Worm (Caenorhabditis elegans) whole organism, early embryonic: ENCODE data around the gene fbxa-50.

ENCODE experiments used
- F13C5.2 ChIP-seq: sonication (generic microtip); optimal IDR thresholded peaks from 2 replicates; lab custom pipeline; 2017; ENCODE audit warnings: mild to moderate bottlenecking, missing genetic modification characterization, inconsistent platforms, missing compliant biosample characterization
- aly-1 ChIP-seq: sonication (generic microtip); optimal IDR thresholded peaks from 2 replicates; lab custom pipeline; 2016; ENCODE audit warnings: missing genetic modification characterization, missing compliant biosample characterization
- ama-1 ChIP-seq: fragments of 150-350 bp; optimal IDR thresholded peaks from 2 replicates; lab custom pipeline; 2014
- ceh-13 ChIP-seq: fragments of 200-800 bp; sonication (Bioruptor generic); optimal IDR thresholded peaks from 2 replicates; lab custom pipeline; 2018; ENCODE audit warnings: mild to moderate bottlenecking, missing genetic modification characterization, missing compliant biosample characterization
- ets-7 ChIP-seq: sonication (generic microtip); optimal IDR thresholded peaks from 2 replicates; lab custom pipeline; 2016; ENCODE audit warnings: missing genotype, missing genetic modification characterization, missing compliant biosample characterization
- flt-1 ChIP-seq: fragments of 200-800 bp; sonication (Bioruptor generic); IDR thresholded peaks from 2 replicates; pipeline ENCODE4 v1.3.6; 2022; ENCODE audit warnings: missing genetic modification characterization, missing compliant biosample characterization
- hmg-4 ChIP-seq: fragments of 200-800 bp; sonication (Bioruptor generic); optimal IDR thresholded peaks from 2 replicates; lab custom pipeline; 2018; ENCODE audit warnings: mild to moderate bottlenecking, missing genetic modification characterization, missing compliant biosample characterization
- hnd-1 ChIP-seq: sonication (generic microtip); optimal IDR thresholded peaks from 2 replicates; lab custom pipeline; 2016; ENCODE audit warnings: missing genetic modification characterization, missing compliant biosample characterization
- scrt-1 ChIP-seq: fragments of 200-800 bp; sonication (Bioruptor generic); IDR thresholded peaks from 2 replicates; pipeline ENCODE4 v1.3.6; 2022; ENCODE audit warnings: missing genetic modification characterization, missing compliant biosample characterization
- tbx-11 ChIP-seq: fragments of 200-800 bp; sonication (Bioruptor generic); IDR thresholded peaks from 2 replicates; pipeline ENCODE4 v1.3.6; 2022; ENCODE audit warnings: missing genetic modification characterization, missing compliant biosample characterization
- tbx-37 ChIP-seq: fragments of 200-800 bp; sonication (Bioruptor generic); conservative IDR thresholded peaks from 2 replicates; pipeline ENCODE4 v1.3.6; 2022; ENCODE audit warnings: missing genetic modification reagents, missing genetic modification characterization, missing compliant biosample characterization
- tra-4 ChIP-seq: sonication (generic microtip); optimal IDR thresholded peaks from 2 replicates; lab custom pipeline; 2017; ENCODE audit warnings: missing genetic modification characterization, missing compliant biosample characterization

ce11 chrIII:1308887-1309286, 20.6 kb upstream of the fbxa-50 start, which contains the start of gene Y82E9BL.12:
- TF ChIP-seq F13C5.2 (no peak), ama-1 (no peak), tbx-11 (GFP tag; lab: Robert Waterston, UW) (no peak), tbx-37 (GFP tag; lab: Robert Waterston, UW) (no peak), tra-4 (tag; lab: Kevin White, UChicago) (no peak), aly-1 (tag; lab: Kevin White, UChicago) (no peak), ets-7 (no peak), scrt-1 (no peak), flt-1 (no peak), ceh-13 (GFP tag; lab: Kevin White, UChicago) (no peak), hmg-4 (GFP tag; lab: Kevin White, UChicago) (no peak), hnd-1 (tag; lab: Kevin White, UChicago) (no peak)
